Fruit fly (Drosophila melanogaster): ENCODE data around the gene Nnf1b.

DNA sequence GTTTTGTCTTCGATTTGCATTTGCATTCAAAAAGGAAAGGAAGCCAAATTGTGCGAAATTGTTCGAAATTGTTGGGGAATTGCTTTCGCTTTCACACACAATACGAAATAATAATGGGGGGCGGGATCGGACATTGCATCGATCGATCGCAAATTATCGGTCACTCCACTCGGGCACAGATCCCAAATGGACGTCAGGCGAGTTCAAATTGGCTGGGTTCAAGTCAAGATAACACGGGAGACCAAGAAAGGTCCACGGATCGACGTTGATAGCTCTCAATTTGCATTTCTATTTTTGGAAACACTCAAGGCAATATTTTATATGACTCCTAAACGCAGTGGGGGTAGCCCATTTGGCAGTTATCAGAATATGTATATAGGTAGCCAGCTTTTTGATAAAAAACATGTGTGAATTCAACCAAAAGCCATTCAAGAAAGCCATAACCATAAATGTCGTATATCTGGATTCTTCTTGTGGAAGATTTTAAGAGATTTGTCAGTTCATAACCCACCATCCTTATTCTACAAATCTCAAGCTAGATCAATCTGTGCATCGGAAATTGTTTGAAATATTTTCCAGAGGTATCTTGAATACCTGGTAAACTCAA lies 38.9 kb downstream of the Nnf1b start:
- TF ChIP-seq CG12768 (GFP tag; optimal IDR thresholded peaks at IDR 0.05) (no peak), CG11617 (GFP tag; optimal IDR thresholded peaks at IDR 0.05) (no peak), Crg-1 (GFP tag; optimal IDR thresholded peaks at IDR 0.05) (no peak), CG33017 (tag; optimal IDR thresholded peaks at IDR 0.05) (no peak), kay (GFP tag; ENCODE audit: borderline replicate concordance) (no peak), tj (GFP tag; optimal IDR thresholded peaks at IDR 0.05) (no peak), cnc (optimal IDR thresholded peaks at IDR 0.05) (no peak), Clk (GFP tag; optimal IDR thresholded peaks at IDR 0.05) (no peak), ovo (GFP tag; optimal IDR thresholded peaks at IDR 0.05) (no peak), CG7101 (tag; optimal IDR thresholded peaks at IDR 0.05) (no peak), CG5204 (GFP tag; optimal IDR thresholded peaks at IDR 0.05) (no peak), pad (GFP tag; optimal IDR thresholded peaks at IDR 0.05) (no peak)
